Worm (Caenorhabditis elegans) whole organism, L3 larva: ENCODE measurements around the gene C02B8.3.

Experiments
- ZK546.5 ChIP-seq: sonication (generic microtip); optimal IDR thresholded peaks from 2 replicates; lab custom pipeline; 2017; ENCODE audit warnings: missing biosample characterization, missing genetic modification characterization
- egl-27 ChIP-seq: sonication (generic microtip); optimal IDR thresholded peaks from 4 replicates; lab custom pipeline; 2017; ENCODE audit warnings: missing biosample characterization, missing genetic modification reagents, missing genetic modification characterization
- elt-1 ChIP-seq: fragments of 150-350 bp; optimal IDR thresholded peaks from 2 replicates; lab custom pipeline; 2014; ENCODE audit warnings: missing biosample characterization, missing genetic modification characterization
- fkh-10 ChIP-seq: sonication (generic microtip); optimal IDR thresholded peaks from 2 replicates; lab custom pipeline; 2017; ENCODE audit warnings: missing biosample characterization, missing genetic modification reagents, missing genetic modification characterization
- lin-39 ChIP-seq: fragments of 150-350 bp; optimal IDR thresholded peaks from 2 replicates; lab custom pipeline; 2018; ENCODE audit warnings: missing biosample characterization, missing genetic modification reagents, missing genetic modification characterization
- mml-1 ChIP-seq: fragments of 150-350 bp; sonication (generic microtip); optimal IDR thresholded peaks from 3 replicates; lab custom pipeline; 2014; ENCODE audit warnings: missing biosample characterization, missing genetic modification characterization
- nhr-11 ChIP-seq: fragments of 150-350 bp; optimal IDR thresholded peaks from 2 replicates; lab custom pipeline; 2014; ENCODE audit warnings: missing biosample characterization, missing genetic modification characterization
- nhr-12 ChIP-seq: fragments of 150-350 bp; optimal IDR thresholded peaks from 2 replicates; lab custom pipeline; 2014; ENCODE audit warnings: missing biosample characterization, missing genetic modification characterization
- nhr-77 ChIP-seq: fragments of 150-350 bp; optimal IDR thresholded peaks from 2 replicates; lab custom pipeline; 2014; ENCODE audit warnings: missing biosample characterization, missing genetic modification characterization
- skn-1 ChIP-seq: fragments of 150-350 bp; optimal IDR thresholded peaks from 2 replicates; lab custom pipeline; 2014; ENCODE audit warnings: missing biosample characterization, missing genetic modification characterization
- snpc-4 ChIP-seq: fragments of 150-350 bp; optimal IDR thresholded peaks from 2 replicates; lab custom pipeline; 2014; ENCODE audit warnings: missing biosample characterization, missing genetic modification characterization
- unc-62 ChIP-seq: fragments of 150-350 bp; sonication (generic microtip); optimal IDR thresholded peaks from 4 replicates; lab custom pipeline; 2014; ENCODE audit warnings: missing biosample characterization, missing genetic modification reagents, missing genetic modification characterization

- TF ChIP-seq fkh-10 (no peak), egl-27 (tag; lab: Kevin White, UChicago) (no peak), lin-39 (tag; lab: Kevin White, UChicago) (no peak), unc-62 (GFP tag; lab: Kevin White, UChicago) (no peak), nhr-12 (tag; lab: Kevin White, UChicago) (no peak), mml-1 (tag; lab: Kevin White, UChicago) (no peak), snpc-4 (no peak), nhr-11 (tag; lab: Kevin White, UChicago) (no peak), nhr-77 (no peak), skn-1 (tag; lab: Kevin White, UChicago) (no peak), elt-1 (no peak), ZK546.5 (no peak)
Measured at ce11 chrX:8120281-8120680, 19.0 kb upstream of the C02B8.3 start.
